Worm (Caenorhabditis elegans): ENCODE data around the gene C52E2.3.

- TF ChIP-seq egl-18 (GFP tag; IDR thresholded peaks at IDR 0.05) (no peak), C06A6.2 (GFP tag; conservative IDR thresholded peaks at IDR 0.05) (no peak), nfya-2 (GFP tag; IDR thresholded peaks at IDR 0.05) (no peak), T26A5.8 (tag; optimal IDR thresholded peaks at IDR 0.05) (no peak), pha-4 (tag; optimal IDR thresholded peaks at IDR 0.05) (no peak), K11D2.4 (GFP tag; IDR thresholded peaks at IDR 0.05) (no peak), Y67H2A.10 (GFP tag; conservative IDR thresholded peaks at IDR 0.05) (no peak), lin-35 (GFP tag; optimal IDR thresholded peaks at IDR 0.05) (no peak), tbx-9 (tag; optimal IDR thresholded peaks at IDR 0.05; ENCODE audit: borderline replicate concordance) (no peak)
These were observed 42.9 kb downstream of the C52E2.3 start, which contains the start of gene C16C4.1 for ce11 chrII:1893912-1894311.

All from whole organism, young adult.